Fruit fly (Drosophila melanogaster) whole organism, embryonic: ENCODE measurements around the gene AMPdeam.
A peak's percentile ranks its signal among the peaks of the same experiment; 100 is the strongest.

Experiments
- Abd-B ChIP-seq: fragments of 200-800 bp; sonication (Bioruptor generic); optimal IDR thresholded peaks from 2 replicates; lab custom pipeline; 2018; ENCODE audit warnings: missing biosample characterization, mild to moderate bottlenecking, missing genetic modification characterization, moderate library complexity
- Ada2b ChIP-seq: fragments of 200-800 bp; sonication (Bioruptor generic); IDR thresholded peaks from 2 replicates; pipeline ENCODE4 v1.3.6; 2022; ENCODE audit warnings: missing biosample characterization, missing genetic modification characterization
- Bgb ChIP-seq: fragments of 200-800 bp; sonication (Bioruptor generic); IDR thresholded peaks from 2 replicates; pipeline ENCODE4 v1.3.6; 2022; ENCODE audit warnings: missing biosample characterization, missing genetic modification characterization; ENCODE audit not compliant: partially characterized antibody
- CG10274 ChIP-seq: fragments of 200-800 bp; sonication (Bioruptor generic); optimal IDR thresholded peaks from 3 replicates; lab custom pipeline; 2017; ENCODE audit warnings: missing biosample characterization, mild to moderate bottlenecking, missing genetic modification characterization
- CG10431 ChIP-seq: fragments of 200-800 bp; sonication (Bioruptor generic); optimal IDR thresholded peaks from 3 replicates; lab custom pipeline; 2018; ENCODE audit warnings: missing biosample characterization, mild to moderate bottlenecking, missing genetic modification characterization
- CG10462 ChIP-seq: fragments of 200-800 bp; sonication (Bioruptor generic); optimal IDR thresholded peaks from 2 replicates; lab custom pipeline; 2016; ENCODE audit warnings: missing biosample characterization, missing genetic modification characterization
- CG11695 ChIP-seq: fragments of 200-800 bp; sonication (Bioruptor generic); IDR thresholded peaks from 3 replicates; pipeline ENCODE4 v1.3.6; 2022; ENCODE audit warnings: missing biosample characterization, missing genetic modification characterization
- CG1233 ChIP-seq: fragments of 200-800 bp; sonication (Bioruptor generic); optimal IDR thresholded peaks from 4 replicates; lab custom pipeline; 2018; ENCODE audit warnings: missing biosample characterization, mild to moderate bottlenecking, missing genetic modification characterization
- CG12769 ChIP-seq: fragments of 200-800 bp; sonication (Bioruptor generic); optimal IDR thresholded peaks from 2 replicates; lab custom pipeline; 2019; ENCODE audit warnings: missing biosample characterization, mild to moderate bottlenecking, missing genetic modification characterization, moderate library complexity
- CG14965 ChIP-seq: fragments of 200-800 bp; sonication (Bioruptor generic); optimal IDR thresholded peaks from 2 replicates; lab custom pipeline; 2016; ENCODE audit warnings: missing biosample characterization, missing genetic modification characterization, borderline replicate concordance
- CG17186 ChIP-seq: fragments of 200-800 bp; sonication (Bioruptor generic); optimal IDR thresholded peaks from 3 replicates; lab custom pipeline; 2017; ENCODE audit warnings: missing biosample characterization, missing genetic modification reagents, missing genetic modification characterization
- CG17912 ChIP-seq: fragments of 200-800 bp; sonication (Bioruptor generic); optimal IDR thresholded peaks from 2 replicates; lab custom pipeline; 2018; ENCODE audit warnings: missing biosample characterization, mild to moderate bottlenecking, missing genetic modification characterization
- CG18599 ChIP-seq: fragments of 200-800 bp; sonication (Bioruptor generic); optimal IDR thresholded peaks from 3 replicates; lab custom pipeline; 2017; ENCODE audit warnings: missing biosample characterization, missing genetic modification characterization, mild to moderate bottlenecking, moderate library complexity, missing genetic modification reagents
- CG2678 ChIP-seq: fragments of 200-800 bp; sonication (Bioruptor generic); optimal IDR thresholded peaks from 3 replicates; lab custom pipeline; 2019; ENCODE audit warnings: missing biosample characterization, mild to moderate bottlenecking, missing genetic modification characterization, moderate library complexity
- CG6175 ChIP-seq: fragments of 200-800 bp; sonication (Bioruptor generic); IDR thresholded peaks from 3 replicates; pipeline ENCODE4 v1.3.6; 2022; ENCODE audit warnings: missing biosample characterization, missing genetic modification characterization
- CG7839 ChIP-seq: fragments of 200-800 bp; sonication (Bioruptor generic); optimal IDR thresholded peaks from 3 replicates; lab custom pipeline; 2018; ENCODE audit warnings: missing biosample characterization, mild to moderate bottlenecking, missing genetic modification characterization, moderate library complexity
- CG8388 ChIP-seq: fragments of 200-800 bp; sonication (Bioruptor generic); optimal IDR thresholded peaks from 2 replicates; lab custom pipeline; 2019; ENCODE audit warnings: missing biosample characterization, mild to moderate bottlenecking, missing genetic modification characterization, moderate library complexity
- CG9797 ChIP-seq: fragments of 200-800 bp; sonication (Bioruptor generic); optimal IDR thresholded peaks from 3 replicates; lab custom pipeline; 2018; ENCODE audit warnings: missing biosample characterization, mild to moderate bottlenecking, missing genetic modification characterization
- Dbx ChIP-seq: fragments of 200-800 bp; sonication (Bioruptor generic); IDR thresholded peaks from 3 replicates; pipeline ENCODE4 v1.3.6; 2022; ENCODE audit warnings: missing biosample characterization, missing genetic modification characterization
- E2f2 ChIP-seq: fragments of 200-800 bp; sonication (Bioruptor generic); IDR thresholded peaks from 2 replicates; pipeline ENCODE4 v1.3.6; 2022; ENCODE audit warnings: missing biosample characterization, missing genetic modification characterization
- Ets65A ChIP-seq: fragments of 200-800 bp; sonication (Bioruptor generic); peaks from one replicate; lab custom pipeline; 2016; ENCODE audit warnings: missing biosample characterization, missing genetic modification characterization
- GATAe ChIP-seq: fragments of 200-800 bp; sonication (Bioruptor generic); conservative IDR thresholded peaks from 2 replicates; pipeline ENCODE4 v1.3.6; 2022; ENCODE audit warnings: missing biosample characterization, missing genetic modification characterization
- Neu2 ChIP-seq: fragments of 200-800 bp; sonication (Bioruptor generic); optimal IDR thresholded peaks from 3 replicates; lab custom pipeline; 2016; ENCODE audit warnings: missing biosample characterization, missing genetic modification characterization, borderline replicate concordance
- Oaz ChIP-seq: fragments of 200-800 bp; sonication (Bioruptor generic); IDR thresholded peaks from 2 replicates; pipeline ENCODE4 v1.3.6; 2022; ENCODE audit warnings: missing biosample characterization, missing genetic modification characterization
- Opbp ChIP-seq: fragments of 200-800 bp; sonication (Bioruptor generic); IDR thresholded peaks from 3 replicates; pipeline ENCODE4 v1.3.6; 2022; ENCODE audit warnings: missing biosample characterization, missing genetic modification characterization; ENCODE audit not compliant: partially characterized antibody
- Spps ChIP-seq: fragments of 200-800 bp; sonication (Bioruptor generic); optimal IDR thresholded peaks from 2 replicates; lab custom pipeline; 2018; ENCODE audit warnings: missing biosample characterization, mild to moderate bottlenecking, missing genetic modification characterization
- Sry-β ChIP-seq: fragments of 200-800 bp; sonication (Bioruptor generic); optimal IDR thresholded peaks from 2 replicates; lab custom pipeline; 2018; ENCODE audit warnings: missing biosample characterization, mild to moderate bottlenecking, missing genetic modification characterization, moderate library complexity
- ab ChIP-seq: fragments of 200-800 bp; sonication (Bioruptor generic); optimal IDR thresholded peaks from 2 replicates; lab custom pipeline; 2016; ENCODE audit warnings: missing biosample characterization, missing genetic modification characterization
- al ChIP-seq: fragments of 200-800 bp; sonication (Bioruptor generic); IDR thresholded peaks from 2 replicates; pipeline ENCODE4 v1.3.6; 2022; ENCODE audit warnings: missing biosample characterization, missing genetic modification characterization
- bab2 ChIP-seq: fragments of 200-800 bp; sonication (Bioruptor generic); optimal IDR thresholded peaks from 2 replicates; lab custom pipeline; 2016; ENCODE audit warnings: missing biosample characterization, missing genetic modification characterization
- cas ChIP-seq: fragments of 200-800 bp; sonication (Bioruptor generic); IDR thresholded peaks from 2 replicates; pipeline ENCODE4 v1.3.6; 2022; ENCODE audit warnings: missing biosample characterization, missing genetic modification characterization
- chm ChIP-seq: fragments of 200-800 bp; sonication (Bioruptor generic); IDR thresholded peaks from 2 replicates; pipeline ENCODE4 v1.3.6; 2022; ENCODE audit warnings: missing biosample characterization, missing genetic modification characterization
- chn ChIP-seq: fragments of 200-800 bp; sonication (Bioruptor generic); optimal IDR thresholded peaks from 2 replicates; lab custom pipeline; 2016; ENCODE audit warnings: missing biosample characterization, missing genetic modification characterization
- ci ChIP-seq: fragments of 200-800 bp; sonication (Bioruptor generic); IDR thresholded peaks from 3 replicates; pipeline ENCODE4 v1.3.6; 2022; ENCODE audit warnings: missing biosample characterization, missing genetic modification characterization
- da ChIP-seq: fragments of 200-800 bp; sonication (Bioruptor generic); optimal IDR thresholded peaks from 2 replicates; lab custom pipeline; 2016; ENCODE audit warnings: missing biosample characterization, missing genetic modification characterization
- gcm2 ChIP-seq: fragments of 200-800 bp; sonication (Bioruptor generic); optimal IDR thresholded peaks from 2 replicates; lab custom pipeline; 2016; ENCODE audit warnings: missing biosample characterization, missing genetic modification characterization
- inv ChIP-seq: fragments of 200-800 bp; sonication (Bioruptor generic); IDR thresholded peaks from 2 replicates; pipeline ENCODE4 v1.3.6; 2022; ENCODE audit warnings: missing biosample characterization, missing genetic modification characterization; ENCODE audit not compliant: partially characterized antibody
- kah ChIP-seq: fragments of 200-800 bp; sonication (Bioruptor generic); optimal IDR thresholded peaks from 2 replicates; lab custom pipeline; 2018; ENCODE audit warnings: missing biosample characterization, mild to moderate bottlenecking, missing genetic modification characterization
- klu ChIP-seq: fragments of 200-800 bp; sonication (Bioruptor generic); IDR thresholded peaks from 2 replicates; pipeline ENCODE4 v1.3.6; 2022; ENCODE audit warnings: missing biosample characterization, missing genetic modification characterization
- lola ChIP-seq, 3 experiments: fragments of >200 bp in 2 of 3; fragments of 200-800 bp in 1 of 3; sonication (Bioruptor generic) in 1 of 3; optimal IDR thresholded peaks; 2 replicates each; lab custom pipeline; 2017 to 2019; ENCODE audit warnings: missing biosample characterization in 3 of 3, missing genetic modification characterization in 3 of 3, mild to moderate bottlenecking in 1 of 3, moderate library complexity in 1 of 3
- lov ChIP-seq, 2 experiments: fragments of 200-800 bp in 1 of 2; fragments of >200 bp in 1 of 2; sonication (Bioruptor generic) in 1 of 2; IDR thresholded peaks in 1 of 2; optimal IDR thresholded peaks in 1 of 2; 2 replicates in 1 of 2; 3 replicates in 1 of 2; pipeline versions ENCODE4 v1.3.6 to Lab custom; 2017 to 2022; ENCODE audit warnings: missing biosample characterization in 1 of 2, missing genetic modification characterization in 1 of 2
- mld ChIP-seq: fragments of 200-800 bp; sonication (Bioruptor generic); IDR thresholded peaks from 3 replicates; pipeline ENCODE4 v1.3.6; 2022; ENCODE audit warnings: missing biosample characterization, missing genetic modification characterization; ENCODE audit not compliant: partially characterized antibody
- onecut ChIP-seq: fragments of 200-800 bp; sonication (Bioruptor generic); IDR thresholded peaks from 2 replicates; pipeline ENCODE4 v1.3.6; 2022; ENCODE audit warnings: missing biosample characterization, missing genetic modification characterization
- pum ChIP-seq: fragments of 200-800 bp; sonication (Bioruptor generic); optimal IDR thresholded peaks from 2 replicates; lab custom pipeline; 2016; ENCODE audit warnings: missing biosample characterization, missing genetic modification characterization
- pzg ChIP-seq: fragments of 200-800 bp; sonication (Bioruptor generic); optimal IDR thresholded peaks from 3 replicates; lab custom pipeline; 2018; ENCODE audit warnings: missing biosample characterization, mild to moderate bottlenecking, missing genetic modification characterization, moderate library complexity
- shn ChIP-seq: fragments of 200-800 bp; sonication (Bioruptor generic); optimal IDR thresholded peaks from 3 replicates; lab custom pipeline; 2016; ENCODE audit warnings: missing biosample characterization, missing genetic modification characterization
- tin ChIP-seq: fragments of 200-800 bp; sonication (Bioruptor generic); optimal IDR thresholded peaks from 3 replicates; lab custom pipeline; 2016; ENCODE audit warnings: missing biosample characterization, missing genetic modification characterization
- tna ChIP-seq: fragments of 200-800 bp; sonication (Bioruptor generic); IDR thresholded peaks from 2 replicates; pipeline ENCODE4 v1.3.6; 2022; ENCODE audit warnings: missing biosample characterization, missing genetic modification characterization; ENCODE audit not compliant: partially characterized antibody
- tup ChIP-seq: fragments of 200-800 bp; sonication (Bioruptor generic); optimal IDR thresholded peaks from 2 replicates; lab custom pipeline; 2016; ENCODE audit warnings: missing biosample characterization, mild to moderate bottlenecking, missing genetic modification characterization, moderate library complexity
- unpg ChIP-seq: fragments of 200-800 bp; sonication (Bioruptor generic); optimal IDR thresholded peaks from 3 replicates; lab custom pipeline; 2018; ENCODE audit warnings: missing biosample characterization, mild to moderate bottlenecking, missing genetic modification characterization, moderate library complexity

AMPdeam gene

dm6 chrX:13783534-13783949 is 62.1 kb downstream of the AMPdeam start, which contains the start of gene inaE (continued):
- TF ChIP-seq Ada2b (GFP tag; lab: Robert Waterston, UW) (no peak), tup (GFP tag; lab: Kevin White, UChicago) (no peak), Neu2 (GFP tag; lab: Kevin White, UChicago) (no peak), CG6175 (GFP tag; lab: Robert Waterston, UW) (no peak), CG10431 (GFP tag; lab: Kevin White, UChicago) (no peak), klu (GFP tag; lab: Robert Waterston, UW) (no peak), ci (no peak; the same call in 2 of the 3 replicates), CG10462 (no peak), pzg (GFP tag; lab: Kevin White, UChicago) (peak; percentile 74), CG7839 (tag; lab: Kevin White, UChicago) (peak; percentile 22), lola (GFP tag; optimal IDR thresholded peaks at IDR 0.05; lab: Kevin White, UChicago) (peak in 1 of 3 experiments; percentile 79), CG9797 (peak; percentile 18), CG8388 (GFP tag; lab: Kevin White, UChicago) (no peak), E2f2 (GFP tag; lab: Robert Waterston, UW) (peak; percentile 92), cas (GFP tag; lab: Robert Waterston, UW) (no peak), tin (GFP tag; lab: Kevin White, UChicago) (no peak), CG18599 (GFP tag; lab: Kevin White, UChicago) (no peak), pum (GFP tag; lab: Kevin White, UChicago) (no peak), kah (no peak), da (no peak), Bgb (peak; percentile 80), unpg (GFP tag; lab: Kevin White, UChicago) (no peak), CG14965 (no peak), chm (GFP tag; lab: Robert Waterston, UW) (0 out of 2 replicates have a peak, but pooled peaks have one; percentile 37), CG17912 (GFP tag; lab: Kevin White, UChicago) (peak; percentile 14), onecut (GFP tag; lab: Robert Waterston, UW) (peak; percentile 13; the same call in 1 of the 2 replicates), CG10274 (no peak), chn (GFP tag; lab: Kevin White, UChicago) (no peak), Sry-β (GFP tag; lab: Kevin White, UChicago) (no peak), GATAe (GFP tag; lab: Robert Waterston, UW) (no peak), CG11695 (GFP tag; lab: Robert Waterston, UW) (no peak), Oaz (GFP tag; lab: Robert Waterston, UW) (no peak), shn (no peak), mld (GFP tag; lab: Robert Waterston, UW) (peak; percentile 63; the same call in 2 of the 3 replicates), tna (GFP tag; lab: Robert Waterston, UW) (peak; percentile 66), CG12769 (peak; percentile 28), CG2678 (tag; lab: Kevin White, UChicago) (peak; percentile 11), Dbx (GFP tag; lab: Robert Waterston, UW) (no peak), gcm2 (GFP tag; lab: Kevin White, UChicago) (no peak), al (GFP tag; lab: Robert Waterston, UW) (no peak), Spps (no peak), ab (no peak), CG17186 (GFP tag; lab: Kevin White, UChicago) (peak; percentile 80), Opbp (GFP tag; lab: Robert Waterston, UW) (peak; percentile 77; the same call in 2 of the 3 replicates), inv (GFP tag; lab: Robert Waterston, UW) (peak; percentile 39; the same call in 1 of the 2 replicates), lov (optimal IDR thresholded peaks at IDR 0.05; lab: Kevin White, UChicago) (no peak), lov (GFP tag; IDR thresholded peaks at IDR 0.05; lab: Robert Waterston, UW) (no peak), Ets65A (peak; percentile 58), Abd-B (no peak), bab2 (no peak), CG1233 (peak; percentile 20)
